Worm (Caenorhabditis elegans) whole organism, young adult: ENCODE measurements around the gene Y39A3B.7.

Experiments used
- T26A5.8 ChIP-seq: sonication (generic microtip); optimal IDR thresholded peaks from 2 replicates; lab custom pipeline; 2016; ENCODE audit warnings: missing genetic modification characterization, missing compliant biosample characterization
- ceh-91 ChIP-seq: fragments of 200-800 bp; sonication (Bioruptor generic); IDR thresholded peaks from 2 replicates; pipeline ENCODE4 v1.3.6; 2022; ENCODE audit warnings: missing genetic modification reagents, missing genetic modification characterization, missing compliant biosample characterization
- ets-4 ChIP-seq: fragments of 200-800 bp; sonication (Bioruptor generic); optimal IDR thresholded peaks from 2 replicates; lab custom pipeline; 2018; ENCODE audit warnings: mild to moderate bottlenecking, missing genetic modification characterization, missing compliant biosample characterization
- ztf-18 ChIP-seq: sonication (generic microtip); optimal IDR thresholded peaks from 2 replicates; lab custom pipeline; 2016; ENCODE audit warnings: missing genotype, mild to moderate bottlenecking, missing genetic modification characterization, missing compliant biosample characterization

DNA sequence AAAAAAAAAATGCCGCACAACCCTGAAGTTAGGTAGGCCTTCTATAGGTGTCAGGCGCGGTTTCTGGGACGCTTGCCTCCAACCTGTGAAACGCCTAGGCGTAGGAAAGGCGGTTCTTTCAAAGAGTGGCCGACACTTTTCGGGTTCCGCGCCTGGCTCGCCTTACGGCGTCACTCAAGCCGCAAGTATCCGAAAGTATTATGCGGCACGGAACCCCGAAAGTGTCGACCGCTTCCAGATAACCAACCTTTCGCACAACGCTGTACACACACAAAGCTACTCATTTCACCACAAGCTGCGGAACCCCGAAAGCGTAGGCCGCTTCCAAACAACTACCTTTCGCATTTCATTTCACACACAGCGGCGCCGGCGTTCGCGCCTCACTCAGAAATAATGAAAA, 21.6 kb downstream of the Y39A3B.7 start:
- no peak for TF ChIP-seq ztf-18 (tag; lab: Kevin White, UChicago)
- TF ChIP-seq ceh-91 (GFP tag; lab: Robert Waterston, UW): no peak
- no peak for TF ChIP-seq T26A5.8
- no peak for TF ChIP-seq ets-4
